Fruit fly (Drosophila melanogaster) whole organism, prepupa: ENCODE data around the gene CG12012.

Source experiments
- Blimp-1 ChIP-seq: fragments of 200-800 bp; sonication (Bioruptor generic); optimal IDR thresholded peaks from 3 replicates; lab custom pipeline; 2017; ENCODE audit warnings: missing biosample characterization, missing genetic modification characterization, mild to moderate bottlenecking, moderate library complexity, missing genetic modification reagents
- CG16779 ChIP-seq: fragments of 200-800 bp; sonication (Bioruptor generic); optimal IDR thresholded peaks from 3 replicates; lab custom pipeline; 2017; ENCODE audit warnings: missing biosample characterization, mild to moderate bottlenecking, missing genetic modification characterization
- CG32006 ChIP-seq: fragments of 200-800 bp; sonication (Bioruptor generic); optimal IDR thresholded peaks from 3 replicates; lab custom pipeline; 2017; ENCODE audit warnings: missing biosample characterization, mild to moderate bottlenecking, missing genetic modification characterization
- CG8632 ChIP-seq: fragments of 200-800 bp; sonication (Bioruptor generic); optimal IDR thresholded peaks from 3 replicates; lab custom pipeline; 2016; ENCODE audit warnings: missing biosample characterization, missing genetic modification characterization
- CG9139 ChIP-seq: fragments of 200-800 bp; sonication (Bioruptor generic); optimal IDR thresholded peaks from 3 replicates; lab custom pipeline; 2017; ENCODE audit warnings: missing biosample characterization, mild to moderate bottlenecking, missing genetic modification characterization
- Eip78C ChIP-seq: fragments of 200-800 bp; sonication (Bioruptor generic); peaks from one replicate; lab custom pipeline; 2016; ENCODE audit warnings: missing biosample characterization, missing genetic modification characterization
- Hr4 ChIP-seq: fragments of 200-800 bp; sonication (Bioruptor generic); optimal IDR thresholded peaks from 3 replicates; lab custom pipeline; 2016; ENCODE audit warnings: missing biosample characterization, missing genetic modification characterization
- Met ChIP-seq: fragments of 200-800 bp; sonication (Bioruptor generic); optimal IDR thresholded peaks from 3 replicates; lab custom pipeline; 2016; ENCODE audit warnings: missing biosample characterization, missing genetic modification characterization
- Sox102F ChIP-seq: fragments of 200-800 bp; sonication (Bioruptor generic); optimal IDR thresholded peaks from 2 replicates; lab custom pipeline; 2016; ENCODE audit warnings: missing biosample characterization, mild to moderate bottlenecking, missing genetic modification characterization
- dsx ChIP-seq: fragments of 200-800 bp; optimal IDR thresholded peaks from 3 replicates; lab custom pipeline; 2019; ENCODE audit warnings: missing biosample characterization, mild to moderate bottlenecking, missing genetic modification characterization, moderate library complexity; ENCODE audit not compliant: poor library complexity, severe bottlenecking
- esn ChIP-seq: fragments of 200-800 bp; sonication (Bioruptor generic); optimal IDR thresholded peaks from 2 replicates; lab custom pipeline; 2016; ENCODE audit warnings: missing biosample characterization, mild to moderate bottlenecking, missing genetic modification characterization, moderate library complexity
- net ChIP-seq: fragments of 200-800 bp; sonication (Bioruptor generic); optimal IDR thresholded peaks from 3 replicates; lab custom pipeline; 2016; ENCODE audit warnings: missing biosample characterization, missing genetic modification characterization

DNA sequence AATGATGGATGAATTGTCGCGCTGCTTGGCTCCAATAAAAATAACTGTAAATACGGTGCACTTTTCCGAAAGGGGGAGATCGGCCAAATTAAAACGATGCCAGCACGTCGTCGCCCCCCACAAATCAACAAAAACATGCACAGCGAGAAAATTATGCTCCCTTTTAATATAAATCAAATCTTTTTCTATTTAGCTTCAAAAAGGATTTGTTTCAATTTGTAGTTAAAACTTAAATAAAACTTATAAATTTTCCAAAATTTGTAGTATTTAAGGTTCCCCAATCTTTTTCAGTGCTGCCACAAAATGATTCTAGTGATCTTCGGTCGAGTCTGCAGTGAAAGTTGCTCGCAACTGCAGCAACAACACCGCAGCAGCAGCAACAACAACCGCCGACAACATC is 19.5 kb downstream of the CG12012 start:
- TF ChIP-seq CG16779 (tag; lab: Kevin White, UChicago) (peak; percentile 84), Blimp-1 (GFP tag; lab: Kevin White, UChicago) (peak; percentile 62), Met (GFP tag; lab: Kevin White, UChicago) (peak; percentile 79), esn (GFP tag; lab: Kevin White, UChicago) (peak; percentile 81), Sox102F (peak; percentile 77), Eip78C (GFP tag; lab: Kevin White, UChicago) (peak; percentile 97), dsx (peak; percentile 87), CG8632 (GFP tag; lab: Kevin White, UChicago) (peak; percentile 84), CG32006 (GFP tag; lab: Kevin White, UChicago) (peak; percentile 95), CG9139 (GFP tag; lab: Kevin White, UChicago) (peak; percentile 67), net (peak; percentile 84), Hr4 (GFP tag; lab: Kevin White, UChicago) (peak; percentile 90)
